Worm (Caenorhabditis elegans) whole organism, L4 larva: ENCODE data around the gene ZK354.9.

Experiments used
- D1046.2 ChIP-seq: fragments of 200-800 bp; sonication (Bioruptor generic); IDR thresholded peaks from 2 replicates; pipeline ENCODE4 v1.3.6; 2022; ENCODE audit warnings: missing genetic modification characterization, missing compliant biosample characterization
- F10B5.3 ChIP-seq: sonication (generic microtip); optimal IDR thresholded peaks from 2 replicates; lab custom pipeline; 2016; ENCODE audit warnings: mild to moderate bottlenecking, missing genetic modification characterization, missing compliant biosample characterization
- F26F4.8 ChIP-seq: fragments of 200-800 bp; sonication (Bioruptor generic); conservative IDR thresholded peaks from 2 replicates; pipeline ENCODE4 v1.3.6; 2022; ENCODE audit warnings: missing genetic modification characterization, missing compliant biosample characterization
- F44E2.7 ChIP-seq: fragments of 200-800 bp; sonication (Bioruptor generic); IDR thresholded peaks from 2 replicates; pipeline ENCODE4 v2.1.2; 2022; ENCODE audit warnings: missing genetic modification characterization, missing compliant biosample characterization
- T20F7.1 ChIP-seq: fragments of 200-800 bp; sonication (Bioruptor generic); optimal IDR thresholded peaks from 2 replicates; lab custom pipeline; 2018; ENCODE audit warnings: mild to moderate bottlenecking, missing genetic modification characterization, missing compliant biosample characterization
- Y48G9A.11 ChIP-seq: fragments of 200-800 bp; sonication (Bioruptor generic); IDR thresholded peaks from 2 replicates; pipeline ENCODE4 v1.3.6; 2022; ENCODE audit warnings: missing genetic modification reagents, missing genetic modification characterization, missing compliant biosample characterization
- ZK337.2 ChIP-seq: fragments of 200-800 bp; sonication (Bioruptor generic); IDR thresholded peaks from 2 replicates; pipeline ENCODE4 v1.3.6; 2022; ENCODE audit warnings: missing genetic modification reagents, missing genetic modification characterization, missing compliant biosample characterization
- ZK546.5 ChIP-seq, 2 experiments: sonication (generic microtip); optimal IDR thresholded peaks; 2 replicates each; lab custom pipeline; 2017; ENCODE audit warnings: missing biosample characterization in 2 of 2, missing genetic modification characterization in 2 of 2
- aha-1 ChIP-seq: fragments of 150-350 bp; peaks from one replicate; lab custom pipeline; 2014; ENCODE audit warnings: missing biosample characterization, missing genetic modification characterization
- aly-2 ChIP-seq: sonication (generic microtip); optimal IDR thresholded peaks from 2 replicates; lab custom pipeline; 2018; ENCODE audit warnings: missing biosample characterization, missing genetic modification characterization
- ceh-20 ChIP-seq: fragments of 200-800 bp; sonication (Bioruptor generic); IDR thresholded peaks from 2 replicates; pipeline ENCODE4 v1.3.6; 2022; ENCODE audit warnings: missing genetic modification reagents, missing genetic modification characterization, missing compliant biosample characterization
- ceh-62 ChIP-seq: sonication (generic microtip); optimal IDR thresholded peaks from 2 replicates; lab custom pipeline; 2017; ENCODE audit warnings: missing biosample characterization, missing genetic modification characterization
- ces-1 ChIP-seq: fragments of 150-350 bp; sonication (generic microtip); optimal IDR thresholded peaks from 4 replicates; lab custom pipeline; 2014; ENCODE audit warnings: missing biosample characterization, missing genetic modification reagents, missing genetic modification characterization
- cey-2 ChIP-seq: sonication (generic microtip); optimal IDR thresholded peaks from 3 replicates; lab custom pipeline; 2017; ENCODE audit warnings: missing genetic modification characterization, mild to moderate bottlenecking, missing compliant biosample characterization, antibody characterized with exemption, borderline replicate concordance; ENCODE audit not compliant: insufficient read depth
- ctbp-1 ChIP-seq: fragments of 200-800 bp; sonication (Bioruptor generic); IDR thresholded peaks from 2 replicates; pipeline ENCODE4 v1.3.6; 2022; ENCODE audit warnings: missing genetic modification reagents, missing genetic modification characterization, missing compliant biosample characterization
- daf-12 ChIP-seq: fragments of 150-350 bp; optimal IDR thresholded peaks from 2 replicates; lab custom pipeline; 2014; ENCODE audit warnings: missing biosample characterization, missing genetic modification reagents, missing genetic modification characterization
- daf-16 ChIP-seq, 3 experiments: sonication (generic microtip); optimal IDR thresholded peaks; 2 replicates each; lab custom pipeline; 2016 to 2017; ENCODE audit warnings: missing genetic modification characterization in 3 of 3, missing genetic modification reagents in 3 of 3, mild to moderate bottlenecking in 2 of 3, missing compliant biosample characterization in 2 of 3, missing biosample characterization in 1 of 3, moderate library complexity in 1 of 3
- dmd-8 ChIP-seq: fragments of 200-800 bp; sonication (Bioruptor generic); IDR thresholded peaks from 2 replicates; pipeline ENCODE4 v1.3.6; 2022; ENCODE audit warnings: missing genetic modification characterization, missing compliant biosample characterization
- dve-1 ChIP-seq: sonication (generic microtip); optimal IDR thresholded peaks from 2 replicates; lab custom pipeline; 2017; ENCODE audit warnings: antibody characterized with exemption, mild to moderate bottlenecking, missing genetic modification characterization, missing compliant biosample characterization; ENCODE audit not compliant: insufficient read depth
- egl-27 ChIP-seq: sonication (generic microtip); optimal IDR thresholded peaks from 3 replicates; lab custom pipeline; 2017; ENCODE audit warnings: missing biosample characterization, missing genetic modification reagents, missing genetic modification characterization
- egl-43 ChIP-seq: fragments of 200-800 bp; sonication (Bioruptor generic); IDR thresholded peaks from 2 replicates; pipeline ENCODE4 v1.3.6; 2022; ENCODE audit warnings: missing genetic modification reagents, missing genetic modification characterization, missing compliant biosample characterization
- gei-8 ChIP-seq: fragments of 200-800 bp; sonication (Bioruptor generic); optimal IDR thresholded peaks from 2 replicates; lab custom pipeline; 2018; ENCODE audit warnings: mild to moderate bottlenecking, missing genetic modification characterization, missing compliant biosample characterization
- hlh-11 ChIP-seq: fragments of 200-800 bp; sonication (Bioruptor generic); optimal IDR thresholded peaks from 2 replicates; lab custom pipeline; 2018; ENCODE audit warnings: mild to moderate bottlenecking, missing genetic modification characterization, missing compliant biosample characterization
- lim-7 ChIP-seq: fragments of 200-800 bp; sonication (Bioruptor generic); IDR thresholded peaks from 2 replicates; pipeline ENCODE4 v1.3.6; 2022; ENCODE audit warnings: missing genetic modification characterization, missing compliant biosample characterization
- lin-1 ChIP-seq: fragments of 200-800 bp; sonication (Bioruptor generic); IDR thresholded peaks from 2 replicates; pipeline ENCODE4 v1.3.6; 2022; ENCODE audit warnings: missing genetic modification reagents, missing genetic modification characterization, missing compliant biosample characterization
- lin-15B ChIP-seq: fragments of 150-350 bp; sonication (generic microtip); optimal IDR thresholded peaks from 3 replicates; lab custom pipeline; 2014; ENCODE audit warnings: missing biosample characterization, missing genetic modification characterization
- lin-29 ChIP-seq: fragments of 200-800 bp; sonication (Bioruptor generic); IDR thresholded peaks from 2 replicates; pipeline ENCODE4 v1.3.6; 2022; ENCODE audit warnings: missing genetic modification reagents, missing genetic modification characterization, missing compliant biosample characterization
- lir-3 ChIP-seq: sonication (generic microtip); optimal IDR thresholded peaks from 2 replicates; lab custom pipeline; 2016; ENCODE audit warnings: mild to moderate bottlenecking, missing genetic modification characterization, missing compliant biosample characterization
- mdl-1 ChIP-seq, 2 experiments: fragments of 150-350 bp in 1 of 2; sonication (generic microtip) in 1 of 2; optimal IDR thresholded peaks; 2 replicates each; lab custom pipeline; 2014 to 2017; ENCODE audit warnings: missing biosample characterization in 2 of 2, missing genetic modification characterization in 2 of 2
- nhr-10 ChIP-seq: fragments of 150-350 bp; optimal IDR thresholded peaks from 2 replicates; lab custom pipeline; 2014; ENCODE audit warnings: missing biosample characterization, missing genetic modification characterization
- nhr-237 ChIP-seq: sonication (generic microtip); optimal IDR thresholded peaks from 2 replicates; lab custom pipeline; 2017; ENCODE audit warnings: missing biosample characterization, missing genetic modification characterization
- nhr-25 ChIP-seq: sonication (generic microtip); optimal IDR thresholded peaks from 2 replicates; lab custom pipeline; 2017; ENCODE audit warnings: missing genetic modification characterization, mild to moderate bottlenecking, missing compliant biosample characterization, antibody characterized with exemption, moderate library complexity, borderline replicate concordance; ENCODE audit not compliant: insufficient read depth
- nhr-28 ChIP-seq: fragments of 150-350 bp; optimal IDR thresholded peaks from 2 replicates; lab custom pipeline; 2014; ENCODE audit warnings: missing biosample characterization, missing genetic modification characterization
- nhr-42 ChIP-seq: fragments of 200-800 bp; sonication (Bioruptor generic); IDR thresholded peaks from 2 replicates; pipeline ENCODE4 v1.3.6; 2022; ENCODE audit warnings: missing genetic modification characterization, missing compliant biosample characterization
- nhr-48 ChIP-seq: sonication (generic microtip); optimal IDR thresholded peaks from 2 replicates; lab custom pipeline; 2016; ENCODE audit warnings: mild to moderate bottlenecking, missing genetic modification characterization, missing compliant biosample characterization
- nhr-6 ChIP-seq: fragments of 150-350 bp; optimal IDR thresholded peaks from 2 replicates; lab custom pipeline; 2014; ENCODE audit warnings: missing biosample characterization, missing genetic modification characterization
- pqm-1 ChIP-seq: sonication (generic microtip); optimal IDR thresholded peaks from 2 replicates; lab custom pipeline; 2017; ENCODE audit warnings: missing biosample characterization, missing genetic modification characterization
- saeg-2 ChIP-seq: fragments of 200-800 bp; sonication (Bioruptor generic); IDR thresholded peaks from 2 replicates; pipeline ENCODE4 v1.3.6; 2022; ENCODE audit warnings: missing genetic modification reagents, missing genetic modification characterization, missing compliant biosample characterization
- skn-1 ChIP-seq: fragments of 150-350 bp; optimal IDR thresholded peaks from 2 replicates; lab custom pipeline; 2014; ENCODE audit warnings: missing biosample characterization, missing genetic modification characterization
- spr-1 ChIP-seq: sonication (generic microtip); optimal IDR thresholded peaks from 2 replicates; lab custom pipeline; 2016; ENCODE audit warnings: mild to moderate bottlenecking, missing genetic modification characterization, missing compliant biosample characterization
- tag-97 ChIP-seq: fragments of 200-800 bp; sonication (Bioruptor generic); IDR thresholded peaks from 2 replicates; pipeline ENCODE4 v1.3.6; 2022; ENCODE audit warnings: missing genetic modification characterization, missing compliant biosample characterization
- unc-130 ChIP-seq: sonication (generic microtip); optimal IDR thresholded peaks from 2 replicates; lab custom pipeline; 2016; ENCODE audit warnings: missing genetic modification reagents, missing genetic modification characterization, missing compliant biosample characterization
- unc-39 ChIP-seq: sonication (generic microtip); optimal IDR thresholded peaks from 2 replicates; lab custom pipeline; 2017; ENCODE audit warnings: missing biosample characterization, missing genetic modification characterization
- zfp-2 ChIP-seq: sonication (generic microtip); optimal IDR thresholded peaks from 2 replicates; lab custom pipeline; 2016; ENCODE audit warnings: mild to moderate bottlenecking, missing genetic modification characterization, missing compliant biosample characterization
- zip-2 ChIP-seq: fragments of 150-350 bp; optimal IDR thresholded peaks from 2 replicates; lab custom pipeline; 2014; ENCODE audit warnings: missing biosample characterization, missing genetic modification characterization
- ztf-7 ChIP-seq: fragments of 150-350 bp; optimal IDR thresholded peaks from 2 replicates; lab custom pipeline; 2014; ENCODE audit warnings: missing biosample characterization, missing genetic modification characterization

Gene ZK354.9

ce11 chrIV:5332178-5332577 is 24.2 kb upstream of the ZK354.9 start, which contains the start of gene Y4C6B.3:
Gene Y4C6B.3, plus strand, starts transcription at chrIV:5332478.
- TF ChIP-seq ZK337.2 (GFP tag; lab: Robert Waterston, UW) (no peak), lin-1 (no peak), spr-1 (tag; lab: Kevin White, UChicago) (no peak), Y48G9A.11 (GFP tag; lab: Robert Waterston, UW) (no peak), saeg-2 (GFP tag; lab: Robert Waterston, UW) (no peak), egl-43 (GFP tag; lab: Robert Waterston, UW) (no peak), zfp-2 (no peak), zip-2 (tag; lab: Kevin White, UChicago) (no peak), dve-1 (tag; lab: Kevin White, UChicago) (no peak), ZK546.5 (tag; optimal IDR thresholded peaks at IDR 0.05; lab: Kevin White, UChicago) (no peak), unc-39 (tag; lab: Kevin White, UChicago) (no peak), F26F4.8 (GFP tag; lab: Robert Waterston, UW) (no peak), lin-15B (no peak)

ce11 chrIV:5326144-5326543 is 18.2 kb upstream of the ZK354.9 start, which contains the start of gene Y4C6B.4:
Gene Y4C6B.4, plus strand, starts transcription at chrIV:5326444.
- TF ChIP-seq ces-1 (GFP tag; lab: Kevin White, UChicago), result no peak
- TF ChIP-seq ceh-62 (tag; lab: Kevin White, UChicago), result no peak
- TF ChIP-seq nhr-48 (tag; lab: Kevin White, UChicago), result no peak
- TF ChIP-seq nhr-25 (tag; lab: Kevin White, UChicago), result no peak
- no peak for TF ChIP-seq nhr-6 (tag; lab: Kevin White, UChicago)
- no peak for TF ChIP-seq unc-130 (GFP tag; lab: Kevin White, UChicago)
- no peak for TF ChIP-seq gei-8 (GFP tag; lab: Kevin White, UChicago)
- no peak for TF ChIP-seq T20F7.1 (GFP tag; lab: Kevin White, UChicago)
- no peak for TF ChIP-seq ztf-7 (tag; lab: Kevin White, UChicago)
- TF ChIP-seq D1046.2, result no peak
- no peak for TF ChIP-seq dve-1 (tag; lab: Kevin White, UChicago)
- no peak for TF ChIP-seq nhr-42 (GFP tag; lab: Robert Waterston, UW)

ce11 chrIV:5318835-5319303 is 10.9 kb upstream of the ZK354.9 start, which contains the start of gene slc-46A:
Gene slc-46A, plus strand, starts transcription at chrIV:5319253.
- TF ChIP-seq ceh-20 (GFP tag; lab: Robert Waterston, UW), result no peak
- TF ChIP-seq nhr-10, result no peak
- no peak for TF ChIP-seq lin-1
- TF ChIP-seq F44E2.7 (GFP tag; lab: Robert Waterston, UW), result no peak
- TF ChIP-seq nhr-48 (tag; lab: Kevin White, UChicago), result no peak
- no peak for TF ChIP-seq lim-7 (GFP tag; lab: Robert Waterston, UW)
- TF ChIP-seq daf-16 (GFP tag; optimal IDR thresholded peaks at IDR 0.05; lab: Kevin White, UChicago), result no peak
- peak; percentile 5 for TF ChIP-seq daf-16 (tag; optimal IDR thresholded peaks at IDR 0.05; lab: Kevin White, UChicago)
- TF ChIP-seq pqm-1, result peak; percentile 51
- TF ChIP-seq nhr-28 (tag; lab: Kevin White, UChicago), result peak; percentile 86
- TF ChIP-seq F10B5.3 (tag; lab: Kevin White, UChicago), result no peak
- no peak for TF ChIP-seq nhr-237 (tag; lab: Kevin White, UChicago)
- peak; percentile 61 for TF ChIP-seq aha-1 (tag; lab: Kevin White, UChicago)
- no peak for TF ChIP-seq hlh-11 (tag; lab: Kevin White, UChicago)
- TF ChIP-seq lir-3 (tag; lab: Kevin White, UChicago), result no peak

- TF ChIP-seq aly-2 (no peak), mdl-1 (tag; optimal IDR thresholded peaks at IDR 0.05; lab: Kevin White, UChicago) (no peak), tag-97 (GFP tag; lab: Robert Waterston, UW) (no peak), dve-1 (tag; lab: Kevin White, UChicago) (peak; percentile 70), daf-12 (no peak), ZK546.5 (tag; optimal IDR thresholded peaks at IDR 0.05; lab: Kevin White, UChicago) (no peak), skn-1 (tag; lab: Kevin White, UChicago) (no peak), cey-2 (tag; lab: Kevin White, UChicago) (no peak), pqm-1 (no peak), dmd-8 (GFP tag; lab: Robert Waterston, UW) (no peak), Y48G9A.11 (GFP tag; lab: Robert Waterston, UW) (no peak), nhr-6 (tag; lab: Kevin White, UChicago) (no peak), saeg-2 (GFP tag; lab: Robert Waterston, UW) (no peak), egl-27 (tag; lab: Kevin White, UChicago) (no peak), ctbp-1 (no peak), F26F4.8 (GFP tag; lab: Robert Waterston, UW) (no peak), lin-29 (GFP tag; lab: Robert Waterston, UW) (no peak)
These were observed 9.2 kb upstream of the ZK354.9 start for ce11 chrIV:5317106-5317505.
